Fruit fly (Drosophila melanogaster) whole organism, wandering third instar larva: ENCODE results near the gene CG6878.

Experiments
- Abd-B ChIP-seq: fragments of >200 bp; optimal IDR thresholded peaks from 2 replicates; lab custom pipeline; 2017; ENCODE audit warnings: missing biosample characterization, missing genetic modification characterization
- CG32264 ChIP-seq: fragments of 200-800 bp; sonication (Bioruptor generic); optimal IDR thresholded peaks from 2 replicates; lab custom pipeline; 2016; ENCODE audit warnings: missing biosample characterization, missing genetic modification characterization
- CG9705 ChIP-seq: fragments of 200-800 bp; sonication (Bioruptor generic); optimal IDR thresholded peaks from 2 replicates; lab custom pipeline; 2018; ENCODE audit warnings: missing biosample characterization, mild to moderate bottlenecking, missing genetic modification characterization
- CrebA ChIP-seq: fragments of 200-800 bp; sonication (Bioruptor generic); optimal IDR thresholded peaks from 2 replicates; lab custom pipeline; 2016; ENCODE audit warnings: missing biosample characterization, mild to moderate bottlenecking, missing genetic modification characterization, borderline replicate concordance
- Dfd ChIP-seq: fragments of >200 bp; optimal IDR thresholded peaks from 2 replicates; lab custom pipeline; 2017; ENCODE audit warnings: missing biosample characterization, missing genetic modification characterization
- Dif ChIP-seq: fragments of 200-275, 200-300 bp; sonication (Bioruptor generic); optimal IDR thresholded peaks from 2 replicates; lab custom pipeline; 2018; ENCODE audit warnings: missing biosample characterization, missing genetic modification characterization; ENCODE audit not compliant: partially characterized antibody
- GATAd ChIP-seq: sonication (Bioruptor generic); optimal IDR thresholded peaks from 2 replicates; lab custom pipeline; 2016; ENCODE audit warnings: missing biosample characterization, missing genetic modification characterization
- HLH106 ChIP-seq: fragments of 200-800 bp; optimal IDR thresholded peaks from 3 replicates; lab custom pipeline; 2019; ENCODE audit warnings: missing biosample characterization, mild to moderate bottlenecking, missing genetic modification characterization, moderate library complexity
- Hnf4 ChIP-seq: fragments of 200-800 bp; sonication (Bioruptor generic); optimal IDR thresholded peaks from 2 replicates; lab custom pipeline; 2016; ENCODE audit warnings: missing biosample characterization, mild to moderate bottlenecking, missing genetic modification characterization
- Hr78 ChIP-seq: fragments of >200 bp; optimal IDR thresholded peaks from 2 replicates; lab custom pipeline; 2017; ENCODE audit warnings: missing biosample characterization, missing genetic modification characterization
- Hr83 ChIP-seq: fragments of 200-300 bp; sonication (Bioruptor generic); optimal IDR thresholded peaks from 2 replicates; lab custom pipeline; 2016; ENCODE audit warnings: missing biosample characterization, mild to moderate bottlenecking, missing genetic modification characterization, moderate library complexity; ENCODE audit not compliant: poor library complexity, severe bottlenecking
- Jra ChIP-seq: sonication (Bioruptor generic); optimal IDR thresholded peaks from 2 replicates; lab custom pipeline; 2016; ENCODE audit warnings: missing biosample characterization, missing genetic modification characterization
- Mio ChIP-seq: sonication (Bioruptor generic); optimal IDR thresholded peaks from 2 replicates; lab custom pipeline; 2016; ENCODE audit warnings: missing biosample characterization, missing genetic modification characterization
- Myc ChIP-seq: fragments of >200 bp; optimal IDR thresholded peaks from 2 replicates; lab custom pipeline; 2017
- N ChIP-seq: fragments of >200 bp; optimal IDR thresholded peaks from 2 replicates; lab custom pipeline; 2018; ENCODE audit warnings: missing biosample characterization, missing external identifiers, missing genetic modification characterization
- OdsH ChIP-seq: fragments of 200-800 bp; sonication (Bioruptor generic); optimal IDR thresholded peaks from 2 replicates; lab custom pipeline; 2016; ENCODE audit warnings: missing biosample characterization, mild to moderate bottlenecking, missing genetic modification characterization
- Rel ChIP-seq, 2 experiments: fragments of 200-800 bp; sonication (Bioruptor generic) in 1 of 2; optimal IDR thresholded peaks; 2 replicates in 1 of 2; 3 replicates in 1 of 2; lab custom pipeline; 2016 to 2019; ENCODE audit warnings: mild to moderate bottlenecking in 2 of 2, missing biosample characterization in 2 of 2, missing genetic modification characterization in 2 of 2, moderate library complexity in 1 of 2
- Sp1 ChIP-seq: fragments of 200-800 bp; sonication (Bioruptor generic); optimal IDR thresholded peaks from 3 replicates; lab custom pipeline; 2019; ENCODE audit warnings: missing biosample characterization, mild to moderate bottlenecking, missing genetic modification characterization, moderate library complexity
- Vsx2 ChIP-seq: fragments of 200-300, 225-300 bp; sonication (Bioruptor generic); optimal IDR thresholded peaks from 2 replicates; lab custom pipeline; 2018; ENCODE audit warnings: missing biosample characterization, missing genetic modification characterization; ENCODE audit not compliant: partially characterized antibody
- br ChIP-seq: fragments of 200-800 bp; sonication (Bioruptor generic); optimal IDR thresholded peaks from 2 replicates; lab custom pipeline; 2016; ENCODE audit warnings: missing biosample characterization, missing genetic modification characterization
- brk ChIP-seq: fragments of 200-800 bp; sonication (Bioruptor generic); optimal IDR thresholded peaks from 2 replicates; lab custom pipeline; 2016; ENCODE audit warnings: missing biosample characterization, mild to moderate bottlenecking, missing genetic modification characterization
- dl ChIP-seq, 2 experiments: fragments of 175-275, 200-275 bp in 1 of 2; fragments of 200-275 bp in 1 of 2; sonication (Bioruptor generic); optimal IDR thresholded peaks; lab custom pipeline; 2018; ENCODE audit warnings: mild to moderate bottlenecking in 2 of 2, missing biosample characterization in 2 of 2, missing genetic modification characterization in 2 of 2, moderate library complexity in 2 of 2; ENCODE audit not compliant: partially characterized antibody in 2 of 2, insufficient read depth in 1 of 2
- dmrt93B ChIP-seq: fragments of 200-800 bp; sonication (Bioruptor generic); optimal IDR thresholded peaks from 2 replicates; lab custom pipeline; 2018; ENCODE audit warnings: missing biosample characterization, mild to moderate bottlenecking, missing genetic modification characterization
- dsf ChIP-seq: sonication (Bioruptor generic); optimal IDR thresholded peaks from 2 replicates; lab custom pipeline; 2016; ENCODE audit warnings: missing biosample characterization, missing genetic modification characterization, borderline replicate concordance
- ey ChIP-seq: fragments of 200-800 bp; sonication (Bioruptor generic); optimal IDR thresholded peaks from 2 replicates; lab custom pipeline; 2016; ENCODE audit warnings: missing biosample characterization, missing genetic modification characterization
- foxo ChIP-seq, 2 experiments: fragments of 200-800 bp; sonication (Bioruptor generic); optimal IDR thresholded peaks; 2 replicates in 1 of 2; 3 replicates in 1 of 2; lab custom pipeline; 2016 to 2017; ENCODE audit warnings: missing biosample characterization in 2 of 2, missing genetic modification characterization in 2 of 2
- fru ChIP-seq: fragments of 200-800 bp; sonication (Bioruptor generic); optimal IDR thresholded peaks from 3 replicates; lab custom pipeline; 2016; ENCODE audit warnings: missing biosample characterization, mild to moderate bottlenecking, missing genetic modification characterization
- h ChIP-seq: fragments of 200-800 bp; sonication (Bioruptor generic); optimal IDR thresholded peaks from 3 replicates; lab custom pipeline; 2016; ENCODE audit warnings: missing biosample characterization, mild to moderate bottlenecking, missing genetic modification characterization
- jim ChIP-seq: fragments of 175-275, 200-325 bp; sonication (Bioruptor generic); optimal IDR thresholded peaks from 2 replicates; lab custom pipeline; 2016; ENCODE audit warnings: missing biosample characterization, mild to moderate bottlenecking, missing genetic modification characterization
- lola ChIP-seq: fragments of >200 bp; optimal IDR thresholded peaks from 2 replicates; lab custom pipeline; 2017; ENCODE audit warnings: missing biosample characterization, missing genetic modification characterization
- pan ChIP-seq: fragments of >200 bp; optimal IDR thresholded peaks from 2 replicates; lab custom pipeline; 2017
- psq ChIP-seq: fragments of 200-800 bp; sonication (Bioruptor generic); optimal IDR thresholded peaks from 3 replicates; lab custom pipeline; 2017; ENCODE audit warnings: missing biosample characterization, mild to moderate bottlenecking, missing genetic modification characterization, moderate library complexity
- rgr ChIP-seq: fragments of 200-800 bp; sonication (Bioruptor generic); optimal IDR thresholded peaks from 3 replicates; lab custom pipeline; 2016; ENCODE audit warnings: missing biosample characterization, mild to moderate bottlenecking, missing genetic modification characterization
- sage ChIP-seq: fragments of 200-800 bp; sonication (Bioruptor generic); optimal IDR thresholded peaks from 2 replicates; lab custom pipeline; 2016; ENCODE audit warnings: missing biosample characterization, mild to moderate bottlenecking, missing genetic modification characterization
- sv ChIP-seq: fragments of 200-800 bp; sonication (Bioruptor generic); optimal IDR thresholded peaks from 3 replicates; lab custom pipeline; 2016; ENCODE audit warnings: missing biosample characterization, missing genetic modification characterization
- tai ChIP-seq: sonication (Bioruptor generic); optimal IDR thresholded peaks from 2 replicates; lab custom pipeline; 2016; ENCODE audit warnings: missing biosample characterization, missing genetic modification characterization
- usp ChIP-seq: fragments of >200 bp; optimal IDR thresholded peaks from 2 replicates; lab custom pipeline; 2017; ENCODE audit warnings: missing biosample characterization, missing genetic modification characterization
- woc ChIP-seq: sonication (Bioruptor generic); optimal IDR thresholded peaks from 2 replicates; lab custom pipeline; 2016; ENCODE audit warnings: missing biosample characterization, mild to moderate bottlenecking, missing genetic modification characterization

CG6878 gene

DNA sequence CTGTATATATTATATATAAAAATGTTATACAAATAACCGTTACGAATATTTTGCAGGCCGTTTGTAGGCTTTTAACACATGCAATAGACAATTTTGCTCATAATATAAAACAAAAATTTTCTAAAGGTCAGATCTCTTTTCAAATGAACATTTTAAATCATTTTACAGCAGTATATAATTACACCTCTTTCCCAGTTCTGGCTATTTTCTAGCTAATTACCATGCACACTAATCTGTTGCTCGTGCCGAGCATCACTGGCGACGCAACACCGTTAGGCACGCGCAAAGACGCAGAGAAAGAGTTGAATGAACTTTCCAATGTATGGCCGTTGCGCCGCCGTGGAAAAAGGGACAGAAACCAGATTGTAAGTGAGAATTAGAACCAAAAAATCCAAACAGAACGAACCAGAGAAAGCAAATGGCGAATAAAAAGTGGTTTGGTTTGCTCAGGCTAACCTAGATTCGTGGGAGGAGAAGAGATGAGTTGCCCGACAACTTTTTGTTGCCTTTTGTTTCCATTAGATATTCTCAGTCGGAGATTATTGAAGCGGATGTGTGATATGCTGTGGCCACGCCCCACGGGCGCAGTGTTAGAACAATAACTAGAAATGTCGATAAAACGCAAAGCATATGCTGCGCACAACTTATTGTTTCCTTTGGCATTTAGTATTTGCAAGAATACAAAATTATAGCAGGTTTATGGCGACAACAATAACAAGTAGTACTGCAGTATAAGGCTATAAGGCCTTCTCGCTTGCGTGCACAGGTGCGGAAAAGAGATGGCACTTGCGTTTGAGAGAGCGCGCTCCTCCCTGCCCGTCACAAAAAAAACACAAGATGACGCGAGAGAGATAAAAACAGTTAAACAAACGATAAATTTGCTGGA is 20.3 kb upstream of the CG6878 start:
- no peak for TF ChIP-seq tai (GFP tag; lab: Kevin White, UChicago)
- TF ChIP-seq jim (GFP tag; lab: Kevin White, UChicago) = no peak
- TF ChIP-seq GATAd (GFP tag; lab: Kevin White, UChicago) = no peak
- TF ChIP-seq CG32264 (GFP tag; lab: Kevin White, UChicago) = no peak
- peak; percentile 15 for TF ChIP-seq Sp1 (GFP tag; lab: Kevin White, UChicago)
- TF ChIP-seq dl (GFP tag; optimal IDR thresholded peaks at IDR 0.05; lab: Kevin White, UChicago; ENCODE audit: insufficient read depth in 1 of 2, partially characterized antibody in 2 of 2) = peak; percentile 6 to 43
- peak; percentile 43 for TF ChIP-seq rgr (GFP tag; lab: Kevin White, UChicago)
- TF ChIP-seq Jra (GFP tag; lab: Kevin White, UChicago) = peak; percentile 32
- no peak for TF ChIP-seq Vsx2
- TF ChIP-seq Rel (GFP tag; optimal IDR thresholded peaks at IDR 0.05; lab: Kevin White, UChicago) = no peak
- TF ChIP-seq Rel (tag; optimal IDR thresholded peaks at IDR 0.05; lab: Kevin White, UChicago) = peak; percentile 20
- TF ChIP-seq h (GFP tag; lab: Kevin White, UChicago) = peak; percentile 30
- peak; percentile 75 for TF ChIP-seq Myc (lab: Kevin White, UChicago)
- peak; percentile 3 for TF ChIP-seq br
- no peak for TF ChIP-seq sage (GFP tag; lab: Kevin White, UChicago)
- no peak for TF ChIP-seq N
- TF ChIP-seq Dif (GFP tag; lab: Kevin White, UChicago) = peak; percentile 37
- no peak for TF ChIP-seq usp (GFP tag; lab: Kevin White, UChicago)
- TF ChIP-seq ey (GFP tag; lab: Kevin White, UChicago) = no peak
- TF ChIP-seq sv (GFP tag; lab: Kevin White, UChicago) = no peak
- TF ChIP-seq foxo (GFP tag; optimal IDR thresholded peaks at IDR 0.05; lab: Kevin White, UChicago) = peak in 1 of 2 experiments; percentile 28
- TF ChIP-seq Mio = no peak
- TF ChIP-seq fru (GFP tag; lab: Kevin White, UChicago) = peak; percentile 16
- TF ChIP-seq HLH106 (tag; lab: Kevin White, UChicago) = peak; percentile 31
- no peak for TF ChIP-seq brk (GFP tag; lab: Kevin White, UChicago)
- TF ChIP-seq woc = peak; percentile 5
- no peak for TF ChIP-seq Hnf4 (GFP tag; lab: Kevin White, UChicago)
- TF ChIP-seq pan (lab: Kevin White, UChicago) = no peak

- TF ChIP-seq jim (GFP tag; lab: Kevin White, UChicago) = peak; percentile 50
- peak; percentile 57 for TF ChIP-seq Dif (GFP tag; lab: Kevin White, UChicago)
- no peak for TF ChIP-seq lola (GFP tag; lab: Kevin White, UChicago)
- TF ChIP-seq Sp1 (GFP tag; lab: Kevin White, UChicago) = peak; percentile 20
- no peak for TF ChIP-seq Abd-B
- peak; percentile 10 for TF ChIP-seq ey (GFP tag; lab: Kevin White, UChicago)
- no peak for TF ChIP-seq Hr78 (GFP tag; lab: Kevin White, UChicago)
- peak; percentile 9 for TF ChIP-seq Jra (GFP tag; lab: Kevin White, UChicago)
- no peak for TF ChIP-seq psq (GFP tag; lab: Kevin White, UChicago)
- TF ChIP-seq N = no peak
- no peak for TF ChIP-seq pan (lab: Kevin White, UChicago)
- TF ChIP-seq CG9705 (GFP tag; lab: Kevin White, UChicago) = no peak
- no peak for TF ChIP-seq sage (GFP tag; lab: Kevin White, UChicago)
- TF ChIP-seq OdsH (GFP tag; lab: Kevin White, UChicago) = no peak
- TF ChIP-seq tai (GFP tag; lab: Kevin White, UChicago) = no peak
- no peak for TF ChIP-seq Mio
- TF ChIP-seq sv (GFP tag; lab: Kevin White, UChicago) = no peak
- TF ChIP-seq usp (GFP tag; lab: Kevin White, UChicago) = no peak
- peak; percentile 12 for TF ChIP-seq woc
- TF ChIP-seq foxo (GFP tag; optimal IDR thresholded peaks at IDR 0.05; lab: Kevin White, UChicago) = peak in 1 of 2 experiments; percentile 36
- TF ChIP-seq HLH106 (tag; lab: Kevin White, UChicago) = peak; percentile 26
- peak in 1 of 2 experiments; percentile 32 for TF ChIP-seq dl (GFP tag; optimal IDR thresholded peaks at IDR 0.05; lab: Kevin White, UChicago; ENCODE audit: insufficient read depth in 1 of 2, partially characterized antibody in 2 of 2)
- no peak for TF ChIP-seq Myc (lab: Kevin White, UChicago)
- peak; percentile 43 for TF ChIP-seq rgr (GFP tag; lab: Kevin White, UChicago)
- TF ChIP-seq Rel (GFP tag; optimal IDR thresholded peaks at IDR 0.05; lab: Kevin White, UChicago) = no peak
- TF ChIP-seq Rel (tag; optimal IDR thresholded peaks at IDR 0.05; lab: Kevin White, UChicago) = peak; percentile 69
- no peak for TF ChIP-seq GATAd (GFP tag; lab: Kevin White, UChicago)
- TF ChIP-seq CrebA (GFP tag; lab: Kevin White, UChicago) = peak; percentile 98
- TF ChIP-seq Vsx2 = no peak
- TF ChIP-seq Dfd (GFP tag; lab: Kevin White, UChicago) = no peak
- TF ChIP-seq fru (GFP tag; lab: Kevin White, UChicago) = peak; percentile 21
- TF ChIP-seq brk (GFP tag; lab: Kevin White, UChicago) = no peak
- TF ChIP-seq CG32264 (GFP tag; lab: Kevin White, UChicago) = no peak
- TF ChIP-seq Hr83 (GFP tag; lab: Kevin White, UChicago) = peak; percentile 84
- TF ChIP-seq dsf = no peak
- peak; percentile 47 for TF ChIP-seq h (GFP tag; lab: Kevin White, UChicago)
- TF ChIP-seq Hnf4 (GFP tag; lab: Kevin White, UChicago) = peak; percentile 68
- TF ChIP-seq dmrt93B = no peak
- peak; percentile 45 for TF ChIP-seq br
Measured at dm6 chr3L:15142004-15142890, 19.4 kb upstream of the CG6878 start, which contains the start of gene Pdi. Pdi (minus strand) TSS chr3L:15142840.
